Worm (Caenorhabditis elegans) whole organism, midembryonic: ENCODE measurements around the gene ugt-32.

Experiments
- cog-1 ChIP-seq: sonication (generic microtip); optimal IDR thresholded peaks from 2 replicates; lab custom pipeline; 2016; ENCODE audit warnings: missing genetic modification characterization, missing compliant biosample characterization
- flt-1 ChIP-seq: fragments of 200-800 bp; sonication (Bioruptor generic); IDR thresholded peaks from 2 replicates; pipeline ENCODE4 v1.3.6; 2022; ENCODE audit warnings: missing genetic modification characterization, missing compliant biosample characterization
- klf-2 ChIP-seq: fragments of 200-800 bp; sonication (Bioruptor generic); conservative IDR thresholded peaks from 2 replicates; pipeline ENCODE4 v1.3.6; 2022; ENCODE audit warnings: missing genetic modification reagents, missing genetic modification characterization, missing compliant biosample characterization
- med-1 ChIP-seq: sonication (generic microtip); optimal IDR thresholded peaks from 2 replicates; lab custom pipeline; 2017; ENCODE audit warnings: missing genetic modification characterization, mild to moderate bottlenecking, missing compliant biosample characterization, antibody characterized with exemption, missing genetic modification reagents; ENCODE audit not compliant: insufficient read depth
- ref-1 ChIP-seq: fragments of 200-800 bp; sonication (Bioruptor generic); conservative IDR thresholded peaks from 2 replicates; pipeline ENCODE4 v1.3.6; 2022; ENCODE audit warnings: missing genetic modification reagents, missing genetic modification characterization, missing compliant biosample characterization
- tab-1 ChIP-seq: fragments of 200-800 bp; sonication (Bioruptor generic); IDR thresholded peaks from 2 replicates; pipeline ENCODE4 v1.3.6; 2022; ENCODE audit warnings: missing genetic modification characterization, missing compliant biosample characterization
- ztf-29 ChIP-seq: fragments of 200-800 bp; sonication (Bioruptor generic); IDR thresholded peaks from 2 replicates; pipeline ENCODE4 v1.3.6; 2022; ENCODE audit warnings: missing genetic modification reagents, missing genetic modification characterization, missing compliant biosample characterization

DNA sequence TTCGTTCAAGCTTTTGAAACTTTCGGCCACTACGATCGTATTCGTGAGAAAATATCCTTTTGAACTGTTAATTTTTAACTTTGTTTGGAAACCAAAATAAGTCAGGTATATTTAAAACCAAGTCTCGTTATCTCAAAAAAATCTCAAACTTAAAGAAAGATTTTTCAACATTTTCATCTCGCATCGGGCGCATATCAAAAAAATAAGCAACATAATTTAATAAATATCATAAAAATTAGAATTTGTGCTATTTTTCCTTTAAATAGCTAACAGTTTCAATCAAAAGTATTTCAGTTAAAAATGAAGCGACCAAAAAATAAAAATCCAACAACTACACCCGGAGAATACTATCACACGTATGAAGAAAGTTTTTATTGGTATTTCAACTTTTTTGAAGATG, 37.8 kb downstream of the ugt-32 start, which contains the start of gene srw-7:
- TF ChIP-seq ztf-29 (GFP tag; lab: Robert Waterston, UW) (no peak), flt-1 (no peak), med-1 (GFP tag; lab: Kevin White, UChicago) (no peak), ref-1 (no peak), cog-1 (tag; lab: Kevin White, UChicago) (no peak), tab-1 (GFP tag; lab: Robert Waterston, UW) (no peak), klf-2 (no peak)
